Worm (Caenorhabditis elegans) whole organism, late embryonic: Measurements from ENCODE around the gene pfk-1.2.
A peak's percentile ranks its signal among the peaks of the same experiment; 100 is the strongest.

Source experiments
- ama-1 ChIP-seq: fragments of 150-350 bp; optimal IDR thresholded peaks from 2 replicates; lab custom pipeline; 2014
- ceh-9 ChIP-seq: sonication (generic microtip); optimal IDR thresholded peaks from 2 replicates; lab custom pipeline; 2016; ENCODE audit warnings: mild to moderate bottlenecking, missing genetic modification characterization, inconsistent platforms, missing compliant biosample characterization
- dve-1 ChIP-seq: sonication (generic microtip); optimal IDR thresholded peaks from 2 replicates; lab custom pipeline; 2017; ENCODE audit warnings: antibody characterized with exemption, mild to moderate bottlenecking, missing genetic modification characterization, missing compliant biosample characterization
- elt-2 ChIP-seq: sonication (generic microtip); optimal IDR thresholded peaks from 2 replicates; lab custom pipeline; 2016; ENCODE audit warnings: missing genetic modification reagents, missing genetic modification characterization, missing compliant biosample characterization
- fax-1 ChIP-seq: sonication (generic microtip); optimal IDR thresholded peaks from 2 replicates; lab custom pipeline; 2016; ENCODE audit warnings: missing genotype, missing genetic modification characterization, missing compliant biosample characterization
- gmeb-2 ChIP-seq: sonication (generic microtip); optimal IDR thresholded peaks from 2 replicates; lab custom pipeline; 2016; ENCODE audit warnings: missing genetic modification characterization, inconsistent platforms, missing compliant biosample characterization
- nhr-11 ChIP-seq: fragments of 150-350 bp; optimal IDR thresholded peaks from 2 replicates; lab custom pipeline; 2014; ENCODE audit warnings: missing biosample characterization, missing genetic modification characterization
- pqm-1 ChIP-seq: sonication (generic microtip); optimal IDR thresholded peaks from 2 replicates; lab custom pipeline; 2016; ENCODE audit warnings: missing genetic modification characterization, missing compliant biosample characterization
- sox-4 ChIP-seq: sonication (generic microtip); optimal IDR thresholded peaks from 2 replicates; lab custom pipeline; 2017; ENCODE audit warnings: mild to moderate bottlenecking, missing genetic modification characterization, inconsistent platforms, missing compliant biosample characterization
- ztf-16 ChIP-seq: sonication (generic microtip); optimal IDR thresholded peaks from 2 replicates; lab custom pipeline; 2017; ENCODE audit warnings: missing genetic modification characterization, missing compliant biosample characterization

DNA sequence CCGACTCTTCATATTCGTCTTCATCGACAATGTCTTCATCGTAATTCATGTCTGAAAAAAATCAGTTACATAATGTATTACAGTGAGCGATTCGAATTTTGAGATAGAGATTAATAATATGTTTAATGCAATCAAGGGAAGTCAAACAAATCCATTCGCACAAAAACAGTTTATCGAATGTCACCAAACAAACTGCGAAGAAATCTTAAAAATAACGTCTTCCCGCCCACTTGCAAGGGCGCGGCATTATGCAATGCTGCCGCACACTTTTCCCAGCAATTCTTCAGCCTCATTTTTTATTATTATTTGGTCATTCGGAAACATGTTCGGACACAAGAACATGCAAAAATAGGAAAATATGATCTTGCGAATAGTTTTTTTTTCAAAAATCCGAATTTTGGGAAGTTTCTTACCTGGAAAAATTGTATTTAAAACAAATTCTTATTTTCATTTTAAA is 12.6 kb downstream of the pfk-1.2 start, which contains the start of gene mdf-1:
- TF ChIP-seq ztf-16 (tag; lab: Kevin White, UChicago) = no peak
- TF ChIP-seq ceh-9 (tag; lab: Kevin White, UChicago) = no peak
- TF ChIP-seq fax-1 (tag; lab: Kevin White, UChicago) = no peak
- TF ChIP-seq pqm-1 (tag; lab: Kevin White, UChicago) = no peak
- TF ChIP-seq ama-1 (lab: Kevin White, UChicago) = no peak
- peak; percentile 50 for TF ChIP-seq elt-2 (tag; lab: Kevin White, UChicago)
- TF ChIP-seq dve-1 (tag; lab: Kevin White, UChicago) = no peak
- no peak for TF ChIP-seq nhr-11 (tag; lab: Kevin White, UChicago)
- no peak for TF ChIP-seq gmeb-2 (tag; lab: Kevin White, UChicago)
- TF ChIP-seq sox-4 (tag; lab: Kevin White, UChicago) = peak; percentile 22
